Fruit fly (Drosophila melanogaster) whole organism, wandering third instar larva: ENCODE measurements around the gene CG8003.

Source experiments
- CrebA ChIP-seq: fragments of 200-800 bp; sonication (Bioruptor generic); optimal IDR thresholded peaks from 2 replicates; lab custom pipeline; 2016; ENCODE audit warnings: missing biosample characterization, mild to moderate bottlenecking, missing genetic modification characterization, borderline replicate concordance
- Dfd ChIP-seq: fragments of >200 bp; optimal IDR thresholded peaks from 2 replicates; lab custom pipeline; 2017; ENCODE audit warnings: missing biosample characterization, missing genetic modification characterization
- HLH106 ChIP-seq: fragments of 200-800 bp; optimal IDR thresholded peaks from 3 replicates; lab custom pipeline; 2019; ENCODE audit warnings: missing biosample characterization, mild to moderate bottlenecking, missing genetic modification characterization, moderate library complexity
- Hnf4 ChIP-seq: fragments of 200-800 bp; sonication (Bioruptor generic); optimal IDR thresholded peaks from 2 replicates; lab custom pipeline; 2016; ENCODE audit warnings: missing biosample characterization, mild to moderate bottlenecking, missing genetic modification characterization
- Mio ChIP-seq: sonication (Bioruptor generic); optimal IDR thresholded peaks from 2 replicates; lab custom pipeline; 2016; ENCODE audit warnings: missing biosample characterization, missing genetic modification characterization
- OdsH ChIP-seq: fragments of 200-800 bp; sonication (Bioruptor generic); optimal IDR thresholded peaks from 2 replicates; lab custom pipeline; 2016; ENCODE audit warnings: missing biosample characterization, mild to moderate bottlenecking, missing genetic modification characterization
- Sp1 ChIP-seq: fragments of 200-800 bp; sonication (Bioruptor generic); optimal IDR thresholded peaks from 3 replicates; lab custom pipeline; 2019; ENCODE audit warnings: missing biosample characterization, mild to moderate bottlenecking, missing genetic modification characterization, moderate library complexity
- Vsx2 ChIP-seq: fragments of 200-300, 225-300 bp; sonication (Bioruptor generic); optimal IDR thresholded peaks from 2 replicates; lab custom pipeline; 2018; ENCODE audit warnings: missing biosample characterization, missing genetic modification characterization; ENCODE audit not compliant: partially characterized antibody
- brk ChIP-seq: fragments of 200-800 bp; sonication (Bioruptor generic); optimal IDR thresholded peaks from 2 replicates; lab custom pipeline; 2016; ENCODE audit warnings: missing biosample characterization, mild to moderate bottlenecking, missing genetic modification characterization
- ey ChIP-seq: fragments of 200-800 bp; sonication (Bioruptor generic); optimal IDR thresholded peaks from 2 replicates; lab custom pipeline; 2016; ENCODE audit warnings: missing biosample characterization, missing genetic modification characterization
- foxo ChIP-seq, 2 experiments: fragments of 200-800 bp; sonication (Bioruptor generic); optimal IDR thresholded peaks; 2 replicates in 1 of 2; 3 replicates in 1 of 2; lab custom pipeline; 2016 to 2017; ENCODE audit warnings: missing biosample characterization in 2 of 2, missing genetic modification characterization in 2 of 2
- h ChIP-seq: fragments of 200-800 bp; sonication (Bioruptor generic); optimal IDR thresholded peaks from 3 replicates; lab custom pipeline; 2016; ENCODE audit warnings: missing biosample characterization, mild to moderate bottlenecking, missing genetic modification characterization
- usp ChIP-seq: fragments of >200 bp; optimal IDR thresholded peaks from 2 replicates; lab custom pipeline; 2017; ENCODE audit warnings: missing biosample characterization, missing genetic modification characterization

DNA sequence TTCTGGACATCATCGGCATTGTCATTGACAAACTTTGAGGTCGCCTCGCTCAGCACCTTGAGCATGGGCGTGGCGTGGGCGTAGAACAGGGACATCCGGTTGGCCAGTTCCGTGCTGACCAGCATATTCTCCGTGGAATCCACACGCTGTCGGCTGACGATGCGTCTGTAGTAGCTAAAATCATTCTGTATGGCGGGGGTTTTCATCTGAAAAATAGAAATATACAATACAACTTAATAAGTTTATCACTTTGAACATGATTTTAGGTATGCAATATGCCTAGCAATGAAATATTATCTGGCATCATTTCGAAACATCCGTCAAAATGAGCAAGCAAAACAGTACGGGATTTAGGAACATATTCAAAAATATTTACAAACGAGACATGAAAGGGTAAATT lies 19.7 kb upstream of the CG8003 start, which contains the start of gene CG14154:
- TF ChIP-seq CrebA, result no peak
- no peak for TF ChIP-seq HLH106 (tag; lab: Kevin White, UChicago)
- no peak for TF ChIP-seq brk (GFP tag; lab: Kevin White, UChicago)
- TF ChIP-seq ey, result no peak
- no peak for TF ChIP-seq Hnf4 (GFP tag; lab: Kevin White, UChicago)
- TF ChIP-seq usp (GFP tag; lab: Kevin White, UChicago), result no peak
- TF ChIP-seq OdsH (GFP tag; lab: Kevin White, UChicago), result no peak
- no peak for TF ChIP-seq Mio (GFP tag; lab: Kevin White, UChicago)
- no peak for TF ChIP-seq Vsx2
- no peak for TF ChIP-seq h
- no peak for TF ChIP-seq Dfd (GFP tag; lab: Kevin White, UChicago)
- TF ChIP-seq Sp1, result no peak
- no peak for TF ChIP-seq foxo (GFP tag; optimal IDR thresholded peaks at IDR 0.05; lab: Kevin White, UChicago)
